Worm (Caenorhabditis elegans) whole organism, late embryonic: ENCODE data around the gene C46F11.6.

Experiments used
- F13H6.1 ChIP-seq: sonication (generic microtip); optimal IDR thresholded peaks from 2 replicates; lab custom pipeline; 2016; ENCODE audit warnings: missing genetic modification characterization, missing compliant biosample characterization
- ama-1 ChIP-seq: fragments of 150-350 bp; optimal IDR thresholded peaks from 2 replicates; lab custom pipeline; 2014
- ceh-14 ChIP-seq: sonication (generic microtip); optimal IDR thresholded peaks from 2 replicates; lab custom pipeline; 2016; ENCODE audit warnings: missing genotype, missing genetic modification characterization, missing compliant biosample characterization
- ceh-30 ChIP-seq: fragments of 150-350 bp; optimal IDR thresholded peaks from 2 replicates; lab custom pipeline; 2014; ENCODE audit warnings: missing biosample characterization, missing genetic modification characterization
- dve-1 ChIP-seq: sonication (generic microtip); optimal IDR thresholded peaks from 2 replicates; lab custom pipeline; 2017; ENCODE audit warnings: antibody characterized with exemption, mild to moderate bottlenecking, missing genetic modification characterization, missing compliant biosample characterization
- fkh-10 ChIP-seq: fragments of 150-350 bp; optimal IDR thresholded peaks from 2 replicates; lab custom pipeline; 2014; ENCODE audit warnings: missing biosample characterization, missing genetic modification reagents, missing genetic modification characterization
- lin-11 ChIP-seq: fragments of 200-800 bp; sonication (Bioruptor generic); optimal IDR thresholded peaks from 2 replicates; lab custom pipeline; 2018; ENCODE audit warnings: mild to moderate bottlenecking, missing genetic modification characterization, missing compliant biosample characterization
- nfya-1 ChIP-seq: sonication (generic microtip); optimal IDR thresholded peaks from 2 replicates; lab custom pipeline; 2017; ENCODE audit warnings: missing genetic modification characterization, mild to moderate bottlenecking, missing compliant biosample characterization, antibody characterized with exemption, moderate library complexity
- nhr-11 ChIP-seq: fragments of 150-350 bp; optimal IDR thresholded peaks from 2 replicates; lab custom pipeline; 2014; ENCODE audit warnings: missing biosample characterization, missing genetic modification characterization
- nhr-232 ChIP-seq: sonication (generic microtip); optimal IDR thresholded peaks from 2 replicates; lab custom pipeline; 2016; ENCODE audit warnings: missing genetic modification characterization, missing compliant biosample characterization
- npax-4 ChIP-seq: sonication (generic microtip); optimal IDR thresholded peaks from 2 replicates; lab custom pipeline; 2016; ENCODE audit warnings: missing genetic modification characterization, missing compliant biosample characterization
- pha-4 ChIP-seq: fragments of 150-350 bp; optimal IDR thresholded peaks from 2 replicates; lab custom pipeline; 2018; ENCODE audit warnings: missing biosample characterization, missing genetic modification reagents, missing genetic modification characterization
- pros-1 ChIP-seq: fragments of 150-350 bp; optimal IDR thresholded peaks from 2 replicates; lab custom pipeline; 2014; ENCODE audit warnings: missing biosample characterization, missing genetic modification reagents, missing genetic modification characterization
- unc-55 ChIP-seq: sonication (generic microtip); optimal IDR thresholded peaks from 2 replicates; lab custom pipeline; 2017; ENCODE audit warnings: missing biosample characterization, missing genetic modification reagents, missing genetic modification characterization

- TF ChIP-seq dve-1 (tag; lab: Kevin White, UChicago) (no peak), pha-4 (no peak), npax-4 (tag; lab: Kevin White, UChicago) (no peak), pros-1 (tag; lab: Kevin White, UChicago) (no peak), nhr-11 (tag; lab: Kevin White, UChicago) (no peak), ama-1 (lab: Kevin White, UChicago) (no peak), unc-55 (GFP tag; lab: Kevin White, UChicago) (no peak), F13H6.1 (tag; lab: Kevin White, UChicago) (no peak), lin-11 (tag; lab: Kevin White, UChicago) (no peak), nhr-232 (tag; lab: Kevin White, UChicago) (no peak), nfya-1 (tag; lab: Kevin White, UChicago) (no peak), fkh-10 (GFP tag; lab: Kevin White, UChicago) (no peak), ceh-30 (no peak), ceh-14 (tag; lab: Kevin White, UChicago) (no peak)
Observed at ce11 chrIII:3652427-3652826, 17.8 kb downstream of the C46F11.6 start.
